Fruit fly (Drosophila melanogaster): ENCODE measurements around the gene CG43155.
A peak's percentile ranks its signal among the peaks of the same experiment; 100 is the strongest.

The CG43155 gene

DNA sequence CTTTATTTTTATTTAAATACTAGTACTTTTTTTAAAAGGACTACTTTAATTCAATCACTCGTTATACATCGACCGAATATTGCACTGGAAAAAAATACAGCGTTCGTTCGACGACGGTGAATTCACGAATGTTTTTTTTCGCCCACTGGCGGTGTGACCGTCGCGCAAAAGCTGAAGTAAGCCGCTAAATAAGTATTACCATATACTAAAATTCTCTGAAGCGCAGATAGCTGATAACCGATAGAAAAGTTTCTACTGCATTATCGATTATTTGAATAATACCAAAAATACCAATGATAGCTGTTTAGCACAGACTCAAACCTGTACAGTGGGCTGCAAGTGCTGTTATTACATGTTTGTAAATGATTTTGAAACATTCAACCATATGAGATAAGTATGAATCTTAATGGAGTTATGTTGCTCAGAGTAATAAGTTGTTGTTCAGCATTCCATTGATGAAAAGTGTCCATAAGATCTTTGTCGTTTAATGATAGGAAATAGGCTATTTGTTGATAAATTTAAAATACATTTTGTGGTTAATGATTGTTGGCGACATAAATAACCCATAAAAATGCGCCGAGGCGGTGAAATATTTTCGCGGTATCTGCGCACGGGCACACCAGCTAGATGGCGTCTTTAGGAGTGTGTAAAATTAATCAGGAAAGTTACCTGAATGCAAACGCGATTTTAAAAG is 5.2 kb upstream of the CG43155 start, which contains the start of the genes Evi5 and HP5 (continued):
- TF ChIP-seq sc (optimal IDR thresholded peaks at IDR 0.05) (no peak), sc (GFP tag; optimal IDR thresholded peaks at IDR 0.05) (no peak), Hr51 (GFP tag; optimal IDR thresholded peaks at IDR 0.05) (peak; percentile 24 to 29), salm (tag; optimal IDR thresholded peaks at IDR 0.05) (no peak), wor (GFP tag; IDR thresholded peaks at IDR 0.05) (no peak; the same call in 1 of the 2 replicates), CG10543 (GFP tag; optimal IDR thresholded peaks at IDR 0.05) (peak; percentile 29), CG18619 (GFP tag; optimal IDR thresholded peaks at IDR 0.05) (peak; percentile 37), pb (GFP tag; optimal IDR thresholded peaks at IDR 0.05) (no peak), CG10565 (GFP tag; optimal IDR thresholded peaks at IDR 0.05) (no peak), CG10274 (GFP tag; optimal IDR thresholded peaks at IDR 0.05) (no peak), dati (GFP tag; IDR thresholded peaks at IDR 0.05) (no peak), Oaz (GFP tag; IDR thresholded peaks at IDR 0.05) (peak; percentile 21; the same call in 1 of the 2 replicates), CG15269 (tag; optimal IDR thresholded peaks at IDR 0.05) (peak; percentile 28), CG33557 (GFP tag; optimal IDR thresholded peaks at IDR 0.05) (no peak), fd102C (GFP tag; optimal IDR thresholded peaks at IDR 0.05) (no peak), TFAM (GFP tag; optimal IDR thresholded peaks at IDR 0.05) (no peak), CG11247 (GFP tag; IDR thresholded peaks at IDR 0.05) (peak; percentile 51; the same call in 1 of the 2 replicates), CG4424 (GFP tag; optimal IDR thresholded peaks at IDR 0.05) (peak; percentile 38), CG15479 (GFP tag; optimal IDR thresholded peaks at IDR 0.05) (no peak), ftz-f1 (GFP tag; optimal IDR thresholded peaks at IDR 0.05) (no peak), gsb-n (tag; optimal IDR thresholded peaks at IDR 0.05) (no peak), aop (GFP tag; IDR thresholded peaks at IDR 0.05) (0 out of 2 replicates have a peak, but pooled peaks have one; percentile 9), CG17385 (GFP tag; optimal IDR thresholded peaks at IDR 0.05) (no peak), Ptx1 (GFP tag; IDR thresholded peaks at IDR 0.05) (peak; percentile 72), gfzf (GFP tag; optimal IDR thresholded peaks at IDR 0.05) (peak; percentile 94), dmrt11E (tag; optimal IDR thresholded peaks at IDR 0.05) (no peak), HLH54F (GFP tag; optimal IDR thresholded peaks at IDR 0.05) (peak; percentile 56), tx (GFP tag; optimal IDR thresholded peaks at IDR 0.05) (no peak), CG9437 (GFP tag; optimal IDR thresholded peaks at IDR 0.05) (no peak), ap (GFP tag; IDR thresholded peaks at IDR 0.05) (peak; percentile 44; the same call in 1 of the 2 replicates), CG34422 (GFP tag; IDR thresholded peaks at IDR 0.05) (peak; percentile 43; the same call in 2 of the 3 replicates), CG2116 (GFP tag; optimal IDR thresholded peaks at IDR 0.05) (peak; percentile 58), CG17328 (GFP tag; IDR thresholded peaks at IDR 0.05) (peak; percentile 41; the same call in 1 of the 2 replicates), psq (GFP tag; optimal IDR thresholded peaks at IDR 0.05) (no peak), CG1792 (GFP tag; optimal IDR thresholded peaks at IDR 0.05) (peak; percentile 48), exex (tag; optimal IDR thresholded peaks at IDR 0.05) (no peak), CG7357 (GFP tag; IDR thresholded peaks at IDR 0.05) (peak; percentile 26; the same call in 1 of the 3 replicates), shn (GFP tag; optimal IDR thresholded peaks at IDR 0.05) (peak; percentile 57), CG2678 (tag; optimal IDR thresholded peaks at IDR 0.05) (peak; percentile 61), bowl (GFP tag; IDR thresholded peaks at IDR 0.05) (no peak), CG14667 (GFP tag; IDR thresholded peaks at IDR 0.05) (0 out of 2 replicates have a peak, but pooled peaks have one; percentile 25), esg (GFP tag; conservative IDR thresholded peaks at IDR 0.05) (peak; percentile 63), CG16813 (GFP tag; IDR thresholded peaks at IDR 0.05; ENCODE audit: partially characterized antibody) (peak; percentile 56; the same call in 2 of the 3 replicates), chif (GFP tag; optimal IDR thresholded peaks at IDR 0.05) (peak in 1 of 2 experiments; percentile 49), tin (GFP tag; optimal IDR thresholded peaks at IDR 0.05) (peak; percentile 32), CG8478 (optimal IDR thresholded peaks at IDR 0.05) (no peak), CG14710 (tag; optimal IDR thresholded peaks at IDR 0.05) (peak; percentile 57), C15 (GFP tag; IDR thresholded peaks at IDR 0.05) (no peak), sens-2 (GFP tag; IDR thresholded peaks at IDR 0.05) (no peak), CG32772 (GFP tag; IDR thresholded peaks at IDR 0.05) (peak; percentile 72)
